Worm (Caenorhabditis elegans) whole organism, L2 larva: ENCODE measurements around the gene C54D10.5.

Experiments used
- ceh-82 ChIP-seq: fragments of 150-350 bp; optimal IDR thresholded peaks from 2 replicates; lab custom pipeline; 2014; ENCODE audit warnings: missing biosample characterization, missing genetic modification characterization
- dmd-4 ChIP-seq: sonication (generic microtip); optimal IDR thresholded peaks from 2 replicates; lab custom pipeline; 2017; ENCODE audit warnings: missing biosample characterization, missing genetic modification characterization
- lin-11 ChIP-seq: fragments of 150-350 bp; sonication (generic microtip); optimal IDR thresholded peaks from 2 replicates; lab custom pipeline; 2014; ENCODE audit warnings: missing biosample characterization, missing genetic modification characterization, inconsistent platforms, mixed read lengths
- lsy-2 ChIP-seq, 2 experiments: fragments of 150-350 bp in 1 of 2; sonication (generic microtip) in 1 of 2; optimal IDR thresholded peaks; 2 replicates each; lab custom pipeline; 2014 to 2017; ENCODE audit warnings: missing biosample characterization in 2 of 2, missing genetic modification characterization in 2 of 2
- mdl-1 ChIP-seq, 2 experiments: fragments of 150-350 bp in 1 of 2; sonication (generic microtip) in 1 of 2; optimal IDR thresholded peaks; 2 replicates each; lab custom pipeline; 2017; ENCODE audit warnings: missing biosample characterization in 2 of 2, missing genetic modification characterization in 2 of 2
- nhr-11 ChIP-seq: fragments of 150-350 bp; optimal IDR thresholded peaks from 2 replicates; lab custom pipeline; 2014; ENCODE audit warnings: missing biosample characterization, missing genetic modification characterization
- nhr-12 ChIP-seq: fragments of 150-350 bp; optimal IDR thresholded peaks from 2 replicates; lab custom pipeline; 2014; ENCODE audit warnings: missing biosample characterization, missing genetic modification characterization
- nhr-6 ChIP-seq: fragments of 150-350 bp; optimal IDR thresholded peaks from 2 replicates; lab custom pipeline; 2014; ENCODE audit warnings: missing biosample characterization, missing genetic modification characterization
- nhr-77 ChIP-seq: fragments of 150-350 bp; optimal IDR thresholded peaks from 2 replicates; lab custom pipeline; 2014; ENCODE audit warnings: missing biosample characterization, missing genetic modification characterization
- zag-1 ChIP-seq: fragments of 150-350 bp; optimal IDR thresholded peaks from 2 replicates; lab custom pipeline; 2014; ENCODE audit warnings: missing biosample characterization, missing genetic modification characterization

- no peak for TF ChIP-seq nhr-12
- no peak for TF ChIP-seq ceh-82 (tag; lab: Kevin White, UChicago)
- no peak for TF ChIP-seq zag-1 (tag; lab: Kevin White, UChicago)
- TF ChIP-seq nhr-77 (tag; lab: Kevin White, UChicago) = no peak
- TF ChIP-seq lsy-2 (tag; optimal IDR thresholded peaks at IDR 0.05; lab: Kevin White, UChicago) = no peak
- TF ChIP-seq lin-11 (tag; lab: Kevin White, UChicago) = no peak
- TF ChIP-seq dmd-4 (tag; lab: Kevin White, UChicago) = no peak
- TF ChIP-seq nhr-6 (tag; lab: Kevin White, UChicago) = no peak
- no peak for TF ChIP-seq nhr-11 (tag; lab: Kevin White, UChicago)
- no peak for TF ChIP-seq mdl-1 (tag; optimal IDR thresholded peaks at IDR 0.05; lab: Kevin White, UChicago)
Measured at ce11 chrV:12408525-12408924, 20.6 kb upstream of the C54D10.5 start, which contains the start of gene cdr-4.
